Worm (Caenorhabditis elegans): ENCODE data around the gene Y71H2AM.12.

Y71H2AM.12 gene

DNA sequence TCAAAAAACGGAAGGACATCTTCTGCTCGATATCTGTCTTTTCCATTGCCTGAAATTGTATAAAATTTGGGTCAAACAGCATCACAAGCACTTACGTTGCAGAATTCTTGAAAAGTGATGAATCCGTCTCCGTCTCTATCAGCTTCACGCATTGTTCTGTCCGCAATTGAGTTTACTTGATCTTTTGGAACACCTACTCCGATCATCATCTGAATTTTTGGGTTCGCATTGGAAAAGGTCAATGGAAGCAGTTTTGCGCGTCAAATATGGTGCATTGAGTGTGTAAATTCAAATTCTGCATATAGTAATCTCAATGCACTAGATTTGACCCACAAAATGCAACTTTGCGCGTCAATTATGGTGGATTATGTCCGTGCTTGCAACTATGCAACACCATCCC, 52.3 kb downstream of the Y71H2AM.12 start:
- no peak for TF ChIP-seq egl-27 (tag; optimal IDR thresholded peaks at IDR 0.05)
- no peak for TF ChIP-seq efl-1 (optimal IDR thresholded peaks at IDR 0.05)
- TF ChIP-seq efl-1 (GFP tag; optimal IDR thresholded peaks at IDR 0.05 in 1 of 2): peak in 1 of 2 experiments; percentile 6
